Worm (Caenorhabditis elegans): ENCODE results near the gene puf-8.

- TF ChIP-seq ztf-23 (GFP tag; IDR thresholded peaks at IDR 0.05) (no peak), flt-1 (GFP tag; IDR thresholded peaks at IDR 0.05) (no peak), med-1 (GFP tag; optimal IDR thresholded peaks at IDR 0.05; ENCODE audit: insufficient read depth) (no peak), klf-2 (GFP tag; conservative IDR thresholded peaks at IDR 0.05) (no peak), ztf-29 (GFP tag; IDR thresholded peaks at IDR 0.05) (no peak)
Measured at ce11 chrII:7323317-7323716, 25.3 kb upstream of the puf-8 start.

All from whole organism, midembryonic.